Fruit fly (Drosophila melanogaster) whole organism, embryonic: ENCODE results near the gene Nep7.

Experiments
- Ada2b ChIP-seq: fragments of 200-800 bp; sonication (Bioruptor generic); IDR thresholded peaks from 2 replicates; pipeline ENCODE4 v1.3.6; 2022; ENCODE audit warnings: missing biosample characterization, missing genetic modification characterization
- Bgb ChIP-seq: fragments of 200-800 bp; sonication (Bioruptor generic); IDR thresholded peaks from 2 replicates; pipeline ENCODE4 v1.3.6; 2022; ENCODE audit warnings: missing biosample characterization, missing genetic modification characterization; ENCODE audit not compliant: partially characterized antibody
- C15 ChIP-seq: fragments of 200-800 bp; sonication (Bioruptor generic); IDR thresholded peaks from 3 replicates; pipeline ENCODE4 v1.3.6; 2022; ENCODE audit warnings: missing biosample characterization, missing genetic modification characterization
- CG11247 ChIP-seq: fragments of 200-800 bp; sonication (Bioruptor generic); IDR thresholded peaks from 2 replicates; pipeline ENCODE4 v1.3.6; 2022; ENCODE audit warnings: missing biosample characterization, missing genetic modification characterization
- CG11504 ChIP-seq: fragments of 200-800 bp; sonication (Bioruptor generic); optimal IDR thresholded peaks from 3 replicates; lab custom pipeline; 2019; ENCODE audit warnings: missing biosample characterization, mild to moderate bottlenecking, missing genetic modification characterization, moderate library complexity
- CG12071 ChIP-seq: fragments of 200-800 bp; sonication (Bioruptor generic); optimal IDR thresholded peaks from 3 replicates; lab custom pipeline; 2018; ENCODE audit warnings: missing biosample characterization, mild to moderate bottlenecking, missing genetic modification characterization
- CG12219 ChIP-seq: fragments of 200-800 bp; sonication (Bioruptor generic); optimal IDR thresholded peaks from 3 replicates; lab custom pipeline; 2018; ENCODE audit warnings: missing biosample characterization, mild to moderate bottlenecking, missing genetic modification characterization
- CG14050 ChIP-seq: fragments of 200-800 bp; sonication (Bioruptor generic); IDR thresholded peaks from 3 replicates; pipeline ENCODE4 v1.3.6; 2022; ENCODE audit warnings: missing biosample characterization, missing genetic modification characterization
- CG15269 ChIP-seq: fragments of 200-800 bp; sonication (Bioruptor generic); optimal IDR thresholded peaks from 2 replicates; lab custom pipeline; 2018; ENCODE audit warnings: missing biosample characterization, mild to moderate bottlenecking, missing genetic modification characterization, moderate library complexity
- CG17829 ChIP-seq: fragments of 200-800 bp; optimal IDR thresholded peaks from 2 replicates; lab custom pipeline; 2019; ENCODE audit warnings: missing biosample characterization, mild to moderate bottlenecking, missing genetic modification characterization, moderate library complexity
- CG31441 ChIP-seq: fragments of 200-800 bp; sonication (Bioruptor generic); IDR thresholded peaks from 2 replicates; pipeline ENCODE4 v1.3.6; 2022; ENCODE audit warnings: missing biosample characterization, missing genetic modification characterization
- CG34422 ChIP-seq: fragments of 200-800 bp; sonication (Bioruptor generic); IDR thresholded peaks from 3 replicates; pipeline ENCODE4 v1.3.6; 2022; ENCODE audit warnings: missing biosample characterization, missing genetic modification characterization
- CG4282 ChIP-seq: fragments of 200-800 bp; sonication (Bioruptor generic); optimal IDR thresholded peaks from 2 replicates; lab custom pipeline; 2016; ENCODE audit warnings: missing biosample characterization, missing genetic modification characterization
- CG4328 ChIP-seq: fragments of 200-800 bp; sonication (Bioruptor generic); optimal IDR thresholded peaks from 3 replicates; lab custom pipeline; 2017; ENCODE audit warnings: missing biosample characterization, missing genetic modification reagents, missing genetic modification characterization
- CG4707 ChIP-seq: fragments of 200-800 bp; sonication (Bioruptor generic); optimal IDR thresholded peaks from 2 replicates; lab custom pipeline; 2018; ENCODE audit warnings: missing biosample characterization, mild to moderate bottlenecking, missing genetic modification characterization, moderate library complexity
- CG7372 ChIP-seq: fragments of 200-800 bp; sonication (Bioruptor generic); IDR thresholded peaks from 2 replicates; pipeline ENCODE4 v1.3.6; 2022; ENCODE audit warnings: missing biosample characterization, missing genetic modification characterization
- CG7963 ChIP-seq: fragments of 200-800 bp; sonication (Bioruptor generic); IDR thresholded peaks from 3 replicates; pipeline ENCODE4 v1.3.6; 2022; ENCODE audit warnings: missing biosample characterization, missing genetic modification characterization; ENCODE audit not compliant: partially characterized antibody
- CG8290 ChIP-seq, 3 experiments: fragments of 200-800 bp; sonication (Bioruptor generic); optimal IDR thresholded peaks; 2 replicates each; lab custom pipeline; 2016 to 2019; ENCODE audit warnings: missing biosample characterization in 3 of 3, missing genetic modification characterization in 3 of 3, mild to moderate bottlenecking in 2 of 3, moderate library complexity in 1 of 3
- CG8765 ChIP-seq: fragments of 200-800 bp; sonication (Bioruptor generic); IDR thresholded peaks from 2 replicates; pipeline ENCODE4 v1.3.6; 2022; ENCODE audit warnings: missing biosample characterization, missing genetic modification characterization
- CG9817 ChIP-seq: fragments of 200-800 bp; sonication (Bioruptor generic); optimal IDR thresholded peaks from 2 replicates; lab custom pipeline; 2018; ENCODE audit warnings: missing biosample characterization, mild to moderate bottlenecking, missing genetic modification characterization, moderate library complexity
- CTCF ChIP-seq: fragments of 200-800 bp; sonication (Bioruptor generic); optimal IDR thresholded peaks from 2 replicates; lab custom pipeline; 2017; ENCODE audit warnings: missing biosample characterization, mild to moderate bottlenecking, missing genetic modification characterization, moderate library complexity
- CrebB ChIP-seq: fragments of 200-800 bp; sonication (Bioruptor generic); optimal IDR thresholded peaks from 3 replicates; lab custom pipeline; 2018; ENCODE audit warnings: missing biosample characterization, mild to moderate bottlenecking, missing genetic modification characterization
- Dp ChIP-seq: fragments of 200-800 bp; sonication (Bioruptor generic); optimal IDR thresholded peaks from 2 replicates; lab custom pipeline; 2018; ENCODE audit warnings: missing biosample characterization, mild to moderate bottlenecking, missing genetic modification characterization, moderate library complexity
- E2f1 ChIP-seq: fragments of 200-800 bp; sonication (Bioruptor generic); IDR thresholded peaks from 2 replicates; pipeline ENCODE4 v1.3.6; 2022; ENCODE audit warnings: missing biosample characterization, missing genetic modification characterization
- Eip74EF ChIP-seq, 2 experiments: fragments of 200-800 bp in 1 of 2; fragments of >200 bp in 1 of 2; sonication (Bioruptor generic) in 1 of 2; optimal IDR thresholded peaks; 2 replicates each; lab custom pipeline; 2017 to 2019; ENCODE audit warnings: missing biosample characterization in 2 of 2, missing genetic modification characterization in 2 of 2, mild to moderate bottlenecking in 1 of 2, moderate library complexity in 1 of 2
- H2.0 ChIP-seq: fragments of 200-800 bp; sonication (Bioruptor generic); IDR thresholded peaks from 2 replicates; pipeline ENCODE4 v1.3.6; 2022; ENCODE audit warnings: missing biosample characterization, missing genetic modification characterization
- Med ChIP-seq: fragments of 200-800 bp; sonication (Bioruptor generic); peaks from one replicate; lab custom pipeline; 2016; ENCODE audit warnings: missing biosample characterization, missing genetic modification characterization, mild to moderate bottlenecking, inconsistent platforms, moderate library complexity
- NFAT ChIP-seq: fragments of 200-800 bp; sonication (Bioruptor generic); IDR thresholded peaks from 2 replicates; pipeline ENCODE4 v1.3.6; 2022; ENCODE audit warnings: missing biosample characterization, missing genetic modification characterization
- Rfx ChIP-seq: fragments of 200-800 bp; sonication (Bioruptor generic); IDR thresholded peaks from 2 replicates; pipeline ENCODE4 v1.3.6; 2022; ENCODE audit warnings: missing biosample characterization, missing genetic modification characterization
- Vsx1 ChIP-seq: fragments of 200-800 bp; sonication (Bioruptor generic); optimal IDR thresholded peaks from 2 replicates; lab custom pipeline; 2017; ENCODE audit warnings: missing biosample characterization, mild to moderate bottlenecking, missing genetic modification characterization, missing genetic modification reagents
- chinmo ChIP-seq: fragments of 200-800 bp; sonication (Bioruptor generic); IDR thresholded peaks from 4 replicates; pipeline ENCODE4 v1.3.6; 2022; ENCODE audit warnings: missing biosample characterization, missing genetic modification characterization; ENCODE audit not compliant: partially characterized antibody
- crol ChIP-seq: fragments of 200-800 bp; sonication (Bioruptor generic); IDR thresholded peaks from 2 replicates; pipeline ENCODE4 v1.3.6; 2022; ENCODE audit warnings: missing biosample characterization, missing genetic modification characterization
- eve ChIP-seq, 2 experiments: fragments of >200 bp; optimal IDR thresholded peaks; 2 replicates each; lab custom pipeline; 2017; ENCODE audit warnings: missing biosample characterization in 2 of 2, missing genetic modification characterization in 2 of 2
- exex ChIP-seq: fragments of 200-800 bp; sonication (Bioruptor generic); optimal IDR thresholded peaks from 4 replicates; lab custom pipeline; 2018; ENCODE audit warnings: missing biosample characterization, mild to moderate bottlenecking, missing genetic modification characterization, moderate library complexity
- gce ChIP-seq: fragments of 200-800 bp; sonication (Bioruptor generic); IDR thresholded peaks from 3 replicates; pipeline ENCODE4 v1.3.6; 2022; ENCODE audit warnings: missing biosample characterization, missing genetic modification characterization
- gro ChIP-seq: fragments of 200-800 bp; sonication (Bioruptor generic); optimal IDR thresholded peaks from 2 replicates; lab custom pipeline; 2016; ENCODE audit warnings: missing biosample characterization, missing genetic modification characterization
- lbe ChIP-seq: fragments of 200-800 bp; sonication (Bioruptor generic); optimal IDR thresholded peaks from 2 replicates; lab custom pipeline; 2016; ENCODE audit warnings: missing biosample characterization, mild to moderate bottlenecking, missing genetic modification characterization
- odd ChIP-seq: fragments of 200-800 bp; sonication (Bioruptor generic); optimal IDR thresholded peaks from 2 replicates; lab custom pipeline; 2017; ENCODE audit warnings: missing biosample characterization, mild to moderate bottlenecking, missing genetic modification characterization
- org-1 ChIP-seq: fragments of 200-800 bp; sonication (Bioruptor generic); optimal IDR thresholded peaks from 2 replicates; lab custom pipeline; 2017; ENCODE audit warnings: missing biosample characterization, missing genetic modification characterization
- p53 ChIP-seq: fragments of 200-800 bp; sonication (Bioruptor generic); optimal IDR thresholded peaks from 2 replicates; lab custom pipeline; 2016; ENCODE audit warnings: missing biosample characterization, missing genetic modification characterization
- pho ChIP-seq: fragments of 200-800 bp; sonication (Bioruptor generic); optimal IDR thresholded peaks from 2 replicates; lab custom pipeline; 2016; ENCODE audit warnings: missing biosample characterization, missing genetic modification characterization
- pita ChIP-seq: fragments of 200-800 bp; sonication (Bioruptor generic); optimal IDR thresholded peaks from 2 replicates; lab custom pipeline; 2017; ENCODE audit warnings: missing biosample characterization, mild to moderate bottlenecking, missing genetic modification characterization
- pum ChIP-seq: fragments of 200-800 bp; sonication (Bioruptor generic); optimal IDR thresholded peaks from 2 replicates; lab custom pipeline; 2016; ENCODE audit warnings: missing biosample characterization, missing genetic modification characterization
- row ChIP-seq: fragments of 200-800 bp; sonication (Bioruptor generic); IDR thresholded peaks from 3 replicates; pipeline ENCODE4 v1.3.6; 2022; ENCODE audit warnings: missing biosample characterization, missing genetic modification characterization
- slp2 ChIP-seq: fragments of 200-800 bp; sonication (Bioruptor generic); optimal IDR thresholded peaks from 2 replicates; lab custom pipeline; 2016; ENCODE audit warnings: missing biosample characterization, missing genetic modification characterization
- sob ChIP-seq: fragments of 200-800 bp; sonication (Bioruptor generic); IDR thresholded peaks from 2 replicates; pipeline ENCODE4 v1.3.6; 2022; ENCODE audit warnings: missing biosample characterization, missing genetic modification characterization
- ssp ChIP-seq: fragments of 200-800 bp; sonication (Bioruptor generic); IDR thresholded peaks from 2 replicates; pipeline ENCODE4 v1.3.6; 2022; ENCODE audit warnings: missing biosample characterization, missing genetic modification characterization
- toy ChIP-seq: fragments of 200-800 bp; sonication (Bioruptor generic); IDR thresholded peaks from 2 replicates; pipeline ENCODE4 v1.3.6; 2022; ENCODE audit warnings: missing biosample characterization, missing genetic modification characterization
- ttk ChIP-seq: fragments of 200-800 bp; sonication (Bioruptor generic); IDR thresholded peaks from 2 replicates; pipeline ENCODE4 v2.1.2; 2022; ENCODE audit warnings: missing biosample characterization, missing genetic modification characterization
- unc-4 ChIP-seq: fragments of 200-800 bp; sonication (Bioruptor generic); IDR thresholded peaks from 2 replicates; pipeline ENCODE4 v1.3.6; 2022; ENCODE audit warnings: missing biosample characterization, missing genetic modification characterization; ENCODE audit not compliant: partially characterized antibody
- zfh1 ChIP-seq: fragments of 200-800 bp; sonication (Bioruptor generic); IDR thresholded peaks from 3 replicates; pipeline ENCODE4 v1.3.6; 2022; ENCODE audit warnings: missing biosample characterization, missing genetic modification characterization

Nep7 gene

dm6 chr3R:27988189-27988588 lies 33.5 kb downstream of the Nep7 start, which contains the start of gene betaTub97EF (continued):
- TF ChIP-seq lbe (GFP tag; lab: Kevin White, UChicago) (no peak), CG14050 (GFP tag; lab: Robert Waterston, UW) (no peak), toy (GFP tag; lab: Robert Waterston, UW) (no peak), pum (GFP tag; lab: Kevin White, UChicago) (no peak), CrebB (no peak), CG11504 (tag; lab: Kevin White, UChicago) (no peak), E2f1 (0 out of 2 replicates have a peak, but pooled peaks have one; percentile 28), unc-4 (GFP tag; lab: Robert Waterston, UW) (no peak), ttk (GFP tag; lab: Robert Waterston, UW) (0 out of 2 replicates have a peak, but pooled peaks have one; percentile 21), C15 (no peak), crol (peak; percentile 71), Rfx (GFP tag; lab: Robert Waterston, UW) (peak; percentile 64), gce (GFP tag; lab: Robert Waterston, UW) (peak; percentile 18; the same call in 1 of the 3 replicates), CG7963 (GFP tag; lab: Robert Waterston, UW) (no peak), CG9817 (no peak), chinmo (GFP tag; lab: Robert Waterston, UW) (peak; percentile 68; the same call in 1 of the 4 replicates), CG4328 (no peak), eve (GFP tag; optimal IDR thresholded peaks at IDR 0.05; lab: Kevin White, UChicago) (no peak), CTCF (no peak), Eip74EF (GFP tag; optimal IDR thresholded peaks at IDR 0.05; lab: Kevin White, UChicago) (no peak), Bgb (GFP tag; lab: Robert Waterston, UW) (0 out of 2 replicates have a peak, but pooled peaks have one; percentile 35), CG17829 (no peak), p53 (GFP tag; lab: Kevin White, UChicago) (no peak), ssp (no peak), Med (peak; percentile 74), CG4707 (GFP tag; lab: Kevin White, UChicago) (peak; percentile 9), Ada2b (no peak), CG8765 (GFP tag; lab: Robert Waterston, UW) (no peak), slp2 (GFP tag; lab: Kevin White, UChicago) (no peak), CG4282 (no peak), CG12071 (GFP tag; lab: Kevin White, UChicago) (no peak), sob (GFP tag; lab: Robert Waterston, UW) (0 out of 2 replicates have a peak, but pooled peaks have one; percentile 11), NFAT (GFP tag; lab: Robert Waterston, UW) (no peak), org-1 (GFP tag; lab: Kevin White, UChicago) (no peak), CG8290 (GFP tag; optimal IDR thresholded peaks at IDR 0.05; lab: Kevin White, UChicago) (no peak), CG8290 (tag; optimal IDR thresholded peaks at IDR 0.05; lab: Kevin White, UChicago) (peak in 1 of 2 experiments; percentile 69), Vsx1 (GFP tag; lab: Kevin White, UChicago) (no peak), exex (tag; lab: Kevin White, UChicago) (no peak), CG7372 (GFP tag; lab: Robert Waterston, UW) (0 out of 2 replicates have a peak, but pooled peaks have one; percentile 12), CG11247 (GFP tag; lab: Robert Waterston, UW) (0 out of 2 replicates have a peak, but pooled peaks have one; percentile 25), row (GFP tag; lab: Robert Waterston, UW) (peak; percentile 48), H2.0 (peak; percentile 5; the same call in 1 of the 2 replicates), CG12219 (GFP tag; lab: Kevin White, UChicago) (no peak), zfh1 (GFP tag; lab: Robert Waterston, UW) (0 out of 3 replicates have a peak, but pooled peaks have one; percentile 15), CG34422 (peak; percentile 52; the same call in 1 of the 3 replicates), pita (GFP tag; lab: Kevin White, UChicago) (no peak), pho (GFP tag; lab: Kevin White, UChicago) (no peak), CG15269 (no peak), gro (peak; percentile 23), Dp (no peak), odd (GFP tag; lab: Kevin White, UChicago) (no peak), CG31441 (GFP tag; lab: Robert Waterston, UW) (no peak)
